Worm (Caenorhabditis elegans) whole organism, L4 larva: ENCODE results near the gene eif-3.K.

Experiments
- F10B5.3 ChIP-seq: sonication (generic microtip); optimal IDR thresholded peaks from 2 replicates; lab custom pipeline; 2016; ENCODE audit warnings: mild to moderate bottlenecking, missing genetic modification characterization, missing compliant biosample characterization
- F37D6.2 ChIP-seq: sonication (generic microtip); optimal IDR thresholded peaks from 2 replicates; lab custom pipeline; 2016; ENCODE audit warnings: mild to moderate bottlenecking, missing genetic modification characterization, missing compliant biosample characterization
- T26A8.4 ChIP-seq: fragments of 200-800 bp; sonication (Bioruptor generic); IDR thresholded peaks from 2 replicates; pipeline ENCODE4 v1.3.6; 2022; ENCODE audit warnings: missing genetic modification characterization, missing compliant biosample characterization
- Y105C5A.15 ChIP-seq: fragments of 200-800 bp; sonication (Bioruptor generic); IDR thresholded peaks from 2 replicates; pipeline ENCODE4 v1.3.6; 2022; ENCODE audit warnings: missing genetic modification characterization, missing compliant biosample characterization
- Y48G9A.11 ChIP-seq: fragments of 200-800 bp; sonication (Bioruptor generic); IDR thresholded peaks from 2 replicates; pipeline ENCODE4 v1.3.6; 2022; ENCODE audit warnings: missing genetic modification reagents, missing genetic modification characterization, missing compliant biosample characterization
- aha-1 ChIP-seq: fragments of 150-350 bp; peaks from one replicate; lab custom pipeline; 2014; ENCODE audit warnings: missing biosample characterization, missing genetic modification characterization
- ama-1 ChIP-seq: fragments of 150-350 bp; optimal IDR thresholded peaks from 2 replicates; lab custom pipeline; 2014; ENCODE audit warnings: inconsistent platforms, mixed read lengths
- ceh-28 ChIP-seq: fragments of 150-350 bp; optimal IDR thresholded peaks from 2 replicates; lab custom pipeline; 2014; ENCODE audit warnings: missing biosample characterization, missing genetic modification reagents, missing genetic modification characterization
- ceh-32 ChIP-seq: sonication (generic microtip); optimal IDR thresholded peaks from 2 replicates; lab custom pipeline; 2016; ENCODE audit warnings: mild to moderate bottlenecking, missing genetic modification characterization, missing compliant biosample characterization; ENCODE audit not compliant: poor library complexity
- ceh-62 ChIP-seq: sonication (generic microtip); optimal IDR thresholded peaks from 2 replicates; lab custom pipeline; 2017; ENCODE audit warnings: missing biosample characterization, missing genetic modification characterization
- ctbp-1 ChIP-seq: fragments of 200-800 bp; sonication (Bioruptor generic); IDR thresholded peaks from 2 replicates; pipeline ENCODE4 v1.3.6; 2022; ENCODE audit warnings: missing genetic modification reagents, missing genetic modification characterization, missing compliant biosample characterization
- daf-16 ChIP-seq, 3 experiments: sonication (generic microtip); optimal IDR thresholded peaks; 2 replicates each; lab custom pipeline; 2016 to 2017; ENCODE audit warnings: missing genetic modification characterization in 3 of 3, missing genetic modification reagents in 3 of 3, mild to moderate bottlenecking in 2 of 3, missing compliant biosample characterization in 2 of 3, missing biosample characterization in 1 of 3, moderate library complexity in 1 of 3
- daf-19 ChIP-seq: fragments of 200-800 bp; sonication (Bioruptor generic); conservative IDR thresholded peaks from 2 replicates; pipeline ENCODE4 v1.3.6; 2022; ENCODE audit warnings: missing genetic modification characterization, missing compliant biosample characterization
- daf-8 ChIP-seq: fragments of 200-800 bp; sonication (Bioruptor generic); IDR thresholded peaks from 2 replicates; pipeline ENCODE4 v1.3.6; 2022; ENCODE audit warnings: missing genetic modification characterization, missing compliant biosample characterization
- dmd-6 ChIP-seq: fragments of 200-800 bp; sonication (Bioruptor generic); IDR thresholded peaks from 2 replicates; pipeline ENCODE4 v1.3.6; 2022; ENCODE audit warnings: missing genetic modification reagents, missing genetic modification characterization, missing compliant biosample characterization
- dmd-8 ChIP-seq: fragments of 200-800 bp; sonication (Bioruptor generic); IDR thresholded peaks from 2 replicates; pipeline ENCODE4 v1.3.6; 2022; ENCODE audit warnings: missing genetic modification characterization, missing compliant biosample characterization
- dve-1 ChIP-seq: sonication (generic microtip); optimal IDR thresholded peaks from 2 replicates; lab custom pipeline; 2017; ENCODE audit warnings: antibody characterized with exemption, mild to moderate bottlenecking, missing genetic modification characterization, missing compliant biosample characterization; ENCODE audit not compliant: insufficient read depth
- fkh-10 ChIP-seq: fragments of 150-350 bp; optimal IDR thresholded peaks from 2 replicates; lab custom pipeline; 2014; ENCODE audit warnings: missing biosample characterization, missing genetic modification reagents, missing genetic modification characterization
- fos-1 ChIP-seq: fragments of 150-350 bp; optimal IDR thresholded peaks from 2 replicates; lab custom pipeline; 2014; ENCODE audit warnings: missing biosample characterization, missing genetic modification characterization
- hlh-11 ChIP-seq: fragments of 200-800 bp; sonication (Bioruptor generic); optimal IDR thresholded peaks from 2 replicates; lab custom pipeline; 2018; ENCODE audit warnings: mild to moderate bottlenecking, missing genetic modification characterization, missing compliant biosample characterization
- jun-1 ChIP-seq: fragments of 150-350 bp; optimal IDR thresholded peaks from 2 replicates; lab custom pipeline; 2014; ENCODE audit warnings: missing biosample characterization, missing genetic modification reagents, missing genetic modification characterization
- lim-7 ChIP-seq: fragments of 200-800 bp; sonication (Bioruptor generic); IDR thresholded peaks from 2 replicates; pipeline ENCODE4 v1.3.6; 2022; ENCODE audit warnings: missing genetic modification characterization, missing compliant biosample characterization
- lin-13 ChIP-seq: fragments of 150-350 bp; optimal IDR thresholded peaks from 2 replicates; lab custom pipeline; 2014; ENCODE audit warnings: missing biosample characterization, missing genetic modification reagents, missing genetic modification characterization
- madf-5 ChIP-seq, 2 experiments: fragments of 200-800 bp; sonication (Bioruptor generic); IDR thresholded peaks; 2 replicates each; pipeline ENCODE4 v1.3.6; 2022; ENCODE audit warnings: missing compliant biosample characterization in 2 of 2, missing genetic modification characterization in 2 of 2
- mdl-1 ChIP-seq, 2 experiments: fragments of 150-350 bp in 1 of 2; sonication (generic microtip) in 1 of 2; optimal IDR thresholded peaks; 2 replicates each; lab custom pipeline; 2014 to 2017; ENCODE audit warnings: missing biosample characterization in 2 of 2, missing genetic modification characterization in 2 of 2
- mdt-29 ChIP-seq: fragments of 200-800 bp; sonication (Bioruptor generic); IDR thresholded peaks from 2 replicates; pipeline ENCODE4 v1.3.6; 2022; ENCODE audit warnings: missing genetic modification reagents, missing genetic modification characterization, missing compliant biosample characterization
- mep-1 ChIP-seq: fragments of 150-350 bp; sonication (generic microtip); optimal IDR thresholded peaks from 3 replicates; lab custom pipeline; 2014; ENCODE audit warnings: missing biosample characterization, missing genetic modification characterization
- nhr-11 ChIP-seq: fragments of 150-350 bp; optimal IDR thresholded peaks from 2 replicates; lab custom pipeline; 2014; ENCODE audit warnings: missing biosample characterization, missing genetic modification characterization
- nhr-237 ChIP-seq: sonication (generic microtip); optimal IDR thresholded peaks from 2 replicates; lab custom pipeline; 2017; ENCODE audit warnings: missing biosample characterization, missing genetic modification characterization
- nhr-28 ChIP-seq: fragments of 150-350 bp; optimal IDR thresholded peaks from 2 replicates; lab custom pipeline; 2014; ENCODE audit warnings: missing biosample characterization, missing genetic modification characterization
- nhr-6 ChIP-seq: fragments of 150-350 bp; optimal IDR thresholded peaks from 2 replicates; lab custom pipeline; 2014; ENCODE audit warnings: missing biosample characterization, missing genetic modification characterization
- pqm-1 ChIP-seq: sonication (generic microtip); optimal IDR thresholded peaks from 2 replicates; lab custom pipeline; 2017; ENCODE audit warnings: missing biosample characterization, missing genetic modification characterization
- rbr-2 ChIP-seq: sonication (generic microtip); optimal IDR thresholded peaks from 2 replicates; lab custom pipeline; 2016; ENCODE audit warnings: missing genotype, missing genetic modification characterization, missing compliant biosample characterization
- sdz-12 ChIP-seq: fragments of 200-800 bp; sonication (Bioruptor generic); optimal IDR thresholded peaks from 2 replicates; lab custom pipeline; 2018; ENCODE audit warnings: mild to moderate bottlenecking, missing genetic modification characterization, missing compliant biosample characterization
- skn-1 ChIP-seq: fragments of 150-350 bp; optimal IDR thresholded peaks from 2 replicates; lab custom pipeline; 2014; ENCODE audit warnings: missing biosample characterization, missing genetic modification characterization
- snpc-4 ChIP-seq: fragments of 150-350 bp; optimal IDR thresholded peaks from 2 replicates; lab custom pipeline; 2014; ENCODE audit warnings: missing biosample characterization, missing genetic modification characterization
- unc-130 ChIP-seq: sonication (generic microtip); optimal IDR thresholded peaks from 2 replicates; lab custom pipeline; 2016; ENCODE audit warnings: missing genetic modification reagents, missing genetic modification characterization, missing compliant biosample characterization
- unc-62 ChIP-seq, 3 experiments: fragments of 150-350 bp in 1 of 3; sonication (generic microtip); optimal IDR thresholded peaks in 2 of 3; peaks in 1 of 3; 1 replicate in 1 of 3; 2 replicates in 2 of 3; lab custom pipeline; 2014 to 2017; ENCODE audit warnings: missing biosample characterization in 3 of 3, missing genetic modification characterization in 3 of 3, missing genetic modification reagents in 3 of 3, missing genotype in 1 of 3
- zfp-2 ChIP-seq: sonication (generic microtip); optimal IDR thresholded peaks from 2 replicates; lab custom pipeline; 2016; ENCODE audit warnings: mild to moderate bottlenecking, missing genetic modification characterization, missing compliant biosample characterization
- zfp-3 ChIP-seq: fragments of 200-800 bp; sonication (Bioruptor generic); conservative IDR thresholded peaks from 2 replicates; pipeline ENCODE4 v1.3.6; 2022; ENCODE audit warnings: missing genetic modification reagents, missing genetic modification characterization, missing compliant biosample characterization
- zip-2 ChIP-seq: fragments of 150-350 bp; optimal IDR thresholded peaks from 2 replicates; lab custom pipeline; 2014; ENCODE audit warnings: missing biosample characterization, missing genetic modification characterization
- ztf-7 ChIP-seq: fragments of 150-350 bp; optimal IDR thresholded peaks from 2 replicates; lab custom pipeline; 2014; ENCODE audit warnings: missing biosample characterization, missing genetic modification characterization

Gene eif-3.K

ce11 chrV:12922308-12922707 is 31.5 kb upstream of the eif-3.K start, which contains the start of gene dhrs-4:
dhrs-4 (plus strand) TSS chrV:12922608.
- TF ChIP-seq nhr-28 (peak; percentile 64), daf-16 (GFP tag; optimal IDR thresholded peaks at IDR 0.05; lab: Kevin White, UChicago) (no peak), daf-16 (tag; optimal IDR thresholded peaks at IDR 0.05; lab: Kevin White, UChicago) (peak; percentile 36), ceh-62 (tag; lab: Kevin White, UChicago) (no peak), aha-1 (tag; lab: Kevin White, UChicago) (peak; percentile 61), nhr-6 (tag; lab: Kevin White, UChicago) (peak; percentile 6)
- TF ChIP-seq, all 104 proteins: peak for 4

- TF ChIP-seq zfp-2 (tag; lab: Kevin White, UChicago) (no peak), unc-130 (no peak), ctbp-1 (GFP tag; lab: Robert Waterston, UW) (no peak), lin-13 (GFP tag; lab: Kevin White, UChicago) (no peak), Y48G9A.11 (GFP tag; lab: Robert Waterston, UW) (no peak), sdz-12 (GFP tag; lab: Kevin White, UChicago) (no peak), dmd-8 (GFP tag; lab: Robert Waterston, UW) (0 out of 2 replicates have a peak, but pooled peaks have one; percentile 29), jun-1 (tag; lab: Kevin White, UChicago) (no peak), mdl-1 (tag; optimal IDR thresholded peaks at IDR 0.05; lab: Kevin White, UChicago) (no peak), zfp-3 (GFP tag; lab: Robert Waterston, UW) (0 out of 2 replicates have a peak, but pooled peaks have one; percentile 17), ceh-62 (tag; lab: Kevin White, UChicago) (no peak)
Observed at ce11 chrV:12924128-12924527, 29.7 kb upstream of the eif-3.K start, which contains the start of gene pqn-67. pqn-67 (plus strand) TSS chrV:12924428.

ce11 chrV:12928929-12929532 is 24.8 kb upstream of the eif-3.K start, which contains the start of gene T16G1.2:
T16G1.2 (plus strand) TSS chrV:12929482.
- no peak for TF ChIP-seq zip-2 (tag; lab: Kevin White, UChicago)
- peak in 1 of 2 experiments; percentile 11 for TF ChIP-seq unc-62 (GFP tag; optimal IDR thresholded peaks at IDR 0.05 in 1 of 2; lab: Kevin White, UChicago)
- no peak for TF ChIP-seq unc-62 (tag; optimal IDR thresholded peaks at IDR 0.05; lab: Kevin White, UChicago)

ce11 chrV:12933654-12934053 is 20.1 kb upstream of the eif-3.K start:
- TF ChIP-seq nhr-11 (tag; lab: Kevin White, UChicago) (no peak), dve-1 (peak; percentile 44), dmd-6 (GFP tag; lab: Robert Waterston, UW) (peak; percentile 70), daf-16 (GFP tag; optimal IDR thresholded peaks at IDR 0.05; lab: Kevin White, UChicago) (no peak), daf-16 (tag; optimal IDR thresholded peaks at IDR 0.05; lab: Kevin White, UChicago) (peak; percentile 78), nhr-237 (tag; lab: Kevin White, UChicago) (no peak), pqm-1 (tag; lab: Kevin White, UChicago) (peak; percentile 47), nhr-28 (peak; percentile 48), F37D6.2 (tag; lab: Kevin White, UChicago) (no peak)

ce11 chrV:12934976-12935375 is 18.8 kb upstream of the eif-3.K start, which contains the start of gene T16G1.7:
T16G1.7 (minus strand) TSS chrV:12935112.
- no peak for TF ChIP-seq Y105C5A.15
- TF ChIP-seq nhr-28: peak; percentile 96
- no peak for TF ChIP-seq ceh-28
- no peak for TF ChIP-seq zip-2 (tag; lab: Kevin White, UChicago)
- no peak for TF ChIP-seq F10B5.3
- TF ChIP-seq ctbp-1 (GFP tag; lab: Robert Waterston, UW): no peak
- peak; percentile 82 for TF ChIP-seq hlh-11 (tag; lab: Kevin White, UChicago)
- TF ChIP-seq snpc-4: no peak
- peak; percentile 96 for TF ChIP-seq dmd-6 (GFP tag; lab: Robert Waterston, UW)
- TF ChIP-seq lim-7 (GFP tag; lab: Robert Waterston, UW): no peak
- TF ChIP-seq daf-8 (GFP tag; lab: Robert Waterston, UW): no peak
- no peak for TF ChIP-seq ztf-7 (tag; lab: Kevin White, UChicago)
- no peak for TF ChIP-seq zfp-3 (GFP tag; lab: Robert Waterston, UW)
- TF ChIP-seq zfp-2 (tag; lab: Kevin White, UChicago): no peak
- no peak for TF ChIP-seq madf-5 (GFP tag; IDR thresholded peaks at IDR 0.05; lab: Robert Waterston, UW)
- no peak for TF ChIP-seq nhr-237 (tag; lab: Kevin White, UChicago)
- no peak for TF ChIP-seq mdt-29 (GFP tag; lab: Robert Waterston, UW)
- TF ChIP-seq fos-1 (tag; lab: Kevin White, UChicago): no peak
- TF ChIP-seq T26A8.4 (GFP tag; lab: Robert Waterston, UW): no peak
- TF ChIP-seq rbr-2 (tag; lab: Kevin White, UChicago): no peak
- no peak for TF ChIP-seq ama-1 (lab: Kevin White, UChicago)
- no peak for TF ChIP-seq fkh-10 (GFP tag; lab: Kevin White, UChicago)
- TF ChIP-seq daf-19 (GFP tag; lab: Robert Waterston, UW): no peak
- no peak for TF ChIP-seq ceh-62 (tag; lab: Kevin White, UChicago)
- no peak for TF ChIP-seq ceh-32 (tag; lab: Kevin White, UChicago)
- TF ChIP-seq mep-1 (tag; lab: Kevin White, UChicago): no peak
- TF ChIP-seq skn-1 (tag; lab: Kevin White, UChicago): no peak
